Fruit fly (Drosophila melanogaster) whole organism, embryonic: ENCODE measurements around the gene CG33332.

Experiments
- Adf1 ChIP-seq: fragments of 200-800 bp; sonication (Bioruptor generic); IDR thresholded peaks from 2 replicates; pipeline ENCODE4 v1.3.6; 2022; ENCODE audit warnings: missing biosample characterization, missing genetic modification characterization
- Antp ChIP-seq: fragments of 200-800 bp; sonication (Bioruptor generic); optimal IDR thresholded peaks from 3 replicates; lab custom pipeline; 2016; ENCODE audit warnings: missing biosample characterization, missing genetic modification characterization
- C15 ChIP-seq: fragments of 200-800 bp; sonication (Bioruptor generic); IDR thresholded peaks from 3 replicates; pipeline ENCODE4 v1.3.6; 2022; ENCODE audit warnings: missing biosample characterization, missing genetic modification characterization
- CG10267 ChIP-seq: fragments of 200-800 bp; sonication (Bioruptor generic); optimal IDR thresholded peaks from 2 replicates; lab custom pipeline; 2018; ENCODE audit warnings: missing biosample characterization, mild to moderate bottlenecking, missing genetic modification characterization, moderate library complexity
- CG10654 ChIP-seq: fragments of 200-800 bp; sonication (Bioruptor generic); optimal IDR thresholded peaks from 2 replicates; lab custom pipeline; 2016; ENCODE audit warnings: missing biosample characterization, missing genetic modification characterization
- CG11093 ChIP-seq: fragments of 200-800 bp; sonication (Bioruptor generic); IDR thresholded peaks from 3 replicates; pipeline ENCODE4 v1.3.6; 2022; ENCODE audit warnings: missing biosample characterization, missing genetic modification characterization
- CG11504 ChIP-seq: fragments of 200-800 bp; sonication (Bioruptor generic); optimal IDR thresholded peaks from 3 replicates; lab custom pipeline; 2019; ENCODE audit warnings: missing biosample characterization, mild to moderate bottlenecking, missing genetic modification characterization, moderate library complexity
- CG12769 ChIP-seq: fragments of 200-800 bp; sonication (Bioruptor generic); optimal IDR thresholded peaks from 2 replicates; lab custom pipeline; 2019; ENCODE audit warnings: missing biosample characterization, mild to moderate bottlenecking, missing genetic modification characterization, moderate library complexity
- CG13424 ChIP-seq: fragments of 200-800 bp; sonication (Bioruptor generic); optimal IDR thresholded peaks from 2 replicates; lab custom pipeline; 2019; ENCODE audit warnings: missing biosample characterization, mild to moderate bottlenecking, missing genetic modification characterization, moderate library complexity
- CG14667 ChIP-seq: fragments of 200-800 bp; sonication (Bioruptor generic); IDR thresholded peaks from 2 replicates; pipeline ENCODE4 v1.3.6; 2022; ENCODE audit warnings: missing biosample characterization, missing genetic modification characterization
- CG15269 ChIP-seq: fragments of 200-800 bp; sonication (Bioruptor generic); optimal IDR thresholded peaks from 2 replicates; lab custom pipeline; 2018; ENCODE audit warnings: missing biosample characterization, mild to moderate bottlenecking, missing genetic modification characterization, moderate library complexity
- CG15514 ChIP-seq: fragments of 200-800 bp; sonication (Bioruptor generic); optimal IDR thresholded peaks from 3 replicates; lab custom pipeline; 2017; ENCODE audit warnings: missing biosample characterization, missing genetic modification characterization, mild to moderate bottlenecking, moderate library complexity, missing genetic modification reagents
- CG15696 ChIP-seq: fragments of 200-800 bp; sonication (Bioruptor generic); optimal IDR thresholded peaks from 2 replicates; lab custom pipeline; 2019; ENCODE audit warnings: missing biosample characterization, mild to moderate bottlenecking, missing genetic modification characterization, moderate library complexity
- CG17359 ChIP-seq: fragments of 200-800 bp; sonication (Bioruptor generic); optimal IDR thresholded peaks from 3 replicates; lab custom pipeline; 2018; ENCODE audit warnings: missing biosample characterization, mild to moderate bottlenecking, missing genetic modification characterization, moderate library complexity
- CG1792 ChIP-seq: fragments of 200-800 bp; sonication (Bioruptor generic); optimal IDR thresholded peaks from 2 replicates; lab custom pipeline; 2016; ENCODE audit warnings: missing biosample characterization, missing genetic modification characterization
- CG32767 ChIP-seq: fragments of 200-800 bp; sonication (Bioruptor generic); IDR thresholded peaks from 2 replicates; pipeline ENCODE4 v1.3.6; 2022; ENCODE audit warnings: missing biosample characterization, missing genetic modification characterization
- CG43689 ChIP-seq: fragments of 200-800 bp; sonication (Bioruptor generic); IDR thresholded peaks from 2 replicates; pipeline ENCODE4 v1.3.6; 2022; ENCODE audit warnings: missing biosample characterization, missing genetic modification characterization
- CG7357 ChIP-seq: fragments of 200-800 bp; sonication (Bioruptor generic); IDR thresholded peaks from 3 replicates; pipeline ENCODE4 v1.3.6; 2022; ENCODE audit warnings: missing biosample characterization, missing genetic modification characterization
- CG7372 ChIP-seq: fragments of 200-800 bp; sonication (Bioruptor generic); IDR thresholded peaks from 2 replicates; pipeline ENCODE4 v1.3.6; 2022; ENCODE audit warnings: missing biosample characterization, missing genetic modification characterization
- CTCF ChIP-seq: fragments of 200-800 bp; sonication (Bioruptor generic); optimal IDR thresholded peaks from 2 replicates; lab custom pipeline; 2017; ENCODE audit warnings: missing biosample characterization, mild to moderate bottlenecking, missing genetic modification characterization, moderate library complexity
- Chrac-16 ChIP-seq: fragments of 200-800 bp; sonication (Bioruptor generic); optimal IDR thresholded peaks from 3 replicates; lab custom pipeline; 2016; ENCODE audit warnings: missing biosample characterization, missing genetic modification characterization
- CrebB ChIP-seq: fragments of 200-800 bp; sonication (Bioruptor generic); optimal IDR thresholded peaks from 3 replicates; lab custom pipeline; 2018; ENCODE audit warnings: missing biosample characterization, mild to moderate bottlenecking, missing genetic modification characterization
- Dad ChIP-seq: fragments of 200-800 bp; sonication (Bioruptor generic); optimal IDR thresholded peaks from 3 replicates; lab custom pipeline; 2016; ENCODE audit warnings: missing biosample characterization, missing genetic modification characterization
- Dbx ChIP-seq: fragments of 200-800 bp; sonication (Bioruptor generic); IDR thresholded peaks from 3 replicates; pipeline ENCODE4 v1.3.6; 2022; ENCODE audit warnings: missing biosample characterization, missing genetic modification characterization
- Drgx ChIP-seq: fragments of 200-800 bp; sonication (Bioruptor generic); IDR thresholded peaks from 2 replicates; pipeline ENCODE4 v1.3.6; 2022; ENCODE audit warnings: missing biosample characterization, missing genetic modification characterization
- HLH3B ChIP-seq: fragments of 200-800 bp; sonication (Bioruptor generic); IDR thresholded peaks from 2 replicates; pipeline ENCODE4 v1.3.6; 2022; ENCODE audit warnings: missing biosample characterization, missing genetic modification characterization
- Hr3 ChIP-seq: fragments of 200-800 bp; sonication (Bioruptor generic); optimal IDR thresholded peaks from 3 replicates; lab custom pipeline; 2016; ENCODE audit warnings: missing biosample characterization, missing genetic modification characterization
- Kr ChIP-seq: fragments of 200-800 bp; sonication (Bioruptor generic); optimal IDR thresholded peaks from 2 replicates; lab custom pipeline; 2017; ENCODE audit warnings: missing biosample characterization, mild to moderate bottlenecking, missing genetic modification characterization
- NfI ChIP-seq: fragments of 200-800 bp; sonication (Bioruptor generic); optimal IDR thresholded peaks from 3 replicates; lab custom pipeline; 2018; ENCODE audit warnings: missing biosample characterization, mild to moderate bottlenecking, missing genetic modification characterization, moderate library complexity
- Pdp1 ChIP-seq, 2 experiments: fragments of 200-800 bp; sonication (Bioruptor generic); optimal IDR thresholded peaks; 3 replicates each; lab custom pipeline; 2016; ENCODE audit warnings: missing biosample characterization in 2 of 2, missing genetic modification characterization in 2 of 2, mild to moderate bottlenecking in 1 of 2, moderate library complexity in 1 of 2
- Ptx1 ChIP-seq: fragments of 200-800 bp; sonication (Bioruptor generic); IDR thresholded peaks from 2 replicates; pipeline ENCODE4 v1.3.6; 2022; ENCODE audit warnings: missing biosample characterization, missing genetic modification characterization
- Taf1 ChIP-seq: fragments of 200-800 bp; sonication (Bioruptor generic); IDR thresholded peaks from 2 replicates; pipeline ENCODE4 v1.3.6; 2022; ENCODE audit warnings: missing biosample characterization, missing genetic modification characterization
- ase ChIP-seq: fragments of 200-800 bp; sonication (Bioruptor generic); IDR thresholded peaks from 3 replicates; pipeline ENCODE4 v1.3.6; 2022; ENCODE audit warnings: missing biosample characterization, missing genetic modification characterization
- cg ChIP-seq: fragments of 200-800 bp; sonication (Bioruptor generic); optimal IDR thresholded peaks from 3 replicates; lab custom pipeline; 2019; ENCODE audit warnings: missing biosample characterization, mild to moderate bottlenecking, missing genetic modification characterization, moderate library complexity
- gem ChIP-seq: fragments of 200-800 bp; sonication (Bioruptor generic); optimal IDR thresholded peaks from 2 replicates; lab custom pipeline; 2019; ENCODE audit warnings: missing biosample characterization, mild to moderate bottlenecking, missing genetic modification characterization, moderate library complexity
- gfzf ChIP-seq: fragments of 200-800 bp; sonication (Bioruptor generic); optimal IDR thresholded peaks from 2 replicates; lab custom pipeline; 2016; ENCODE audit warnings: missing biosample characterization, mild to moderate bottlenecking, missing genetic modification characterization, moderate library complexity
- ind ChIP-seq: fragments of 200-800 bp; sonication (Bioruptor generic); optimal IDR thresholded peaks from 3 replicates; lab custom pipeline; 2016; ENCODE audit warnings: missing biosample characterization, missing genetic modification characterization
- inv ChIP-seq: fragments of 200-800 bp; sonication (Bioruptor generic); IDR thresholded peaks from 2 replicates; pipeline ENCODE4 v1.3.6; 2022; ENCODE audit warnings: missing biosample characterization, missing genetic modification characterization; ENCODE audit not compliant: partially characterized antibody
- jigr1 ChIP-seq: fragments of 200-800 bp; sonication (Bioruptor generic); IDR thresholded peaks from 3 replicates; pipeline ENCODE4 v1.3.6; 2022; ENCODE audit warnings: missing biosample characterization, missing genetic modification characterization
- lilli ChIP-seq: fragments of 200-800 bp; sonication (Bioruptor generic); optimal IDR thresholded peaks from 3 replicates; lab custom pipeline; 2016; ENCODE audit warnings: missing biosample characterization, missing genetic modification characterization
- lmd ChIP-seq: fragments of 200-800 bp; sonication (Bioruptor generic); IDR thresholded peaks from 2 replicates; pipeline ENCODE4 v1.3.6; 2022; ENCODE audit warnings: missing biosample characterization, missing genetic modification characterization
- oc ChIP-seq: fragments of 200-800 bp; sonication (Bioruptor generic); optimal IDR thresholded peaks from 2 replicates; lab custom pipeline; 2018; ENCODE audit warnings: missing biosample characterization, mild to moderate bottlenecking, missing genetic modification characterization, moderate library complexity
- org-1 ChIP-seq: fragments of 200-800 bp; sonication (Bioruptor generic); optimal IDR thresholded peaks from 2 replicates; lab custom pipeline; 2017; ENCODE audit warnings: missing biosample characterization, missing genetic modification characterization
- pzg ChIP-seq: fragments of 200-800 bp; sonication (Bioruptor generic); optimal IDR thresholded peaks from 3 replicates; lab custom pipeline; 2018; ENCODE audit warnings: missing biosample characterization, mild to moderate bottlenecking, missing genetic modification characterization, moderate library complexity
- tin ChIP-seq: fragments of 200-800 bp; sonication (Bioruptor generic); optimal IDR thresholded peaks from 3 replicates; lab custom pipeline; 2016; ENCODE audit warnings: missing biosample characterization, missing genetic modification characterization
- toy ChIP-seq: fragments of 200-800 bp; sonication (Bioruptor generic); IDR thresholded peaks from 2 replicates; pipeline ENCODE4 v1.3.6; 2022; ENCODE audit warnings: missing biosample characterization, missing genetic modification characterization
- ttk ChIP-seq: fragments of 200-800 bp; sonication (Bioruptor generic); IDR thresholded peaks from 2 replicates; pipeline ENCODE4 v2.1.2; 2022; ENCODE audit warnings: missing biosample characterization, missing genetic modification characterization
- tup ChIP-seq: fragments of 200-800 bp; sonication (Bioruptor generic); optimal IDR thresholded peaks from 2 replicates; lab custom pipeline; 2016; ENCODE audit warnings: missing biosample characterization, mild to moderate bottlenecking, missing genetic modification characterization, moderate library complexity
- tx ChIP-seq: fragments of 200-800 bp; sonication (Bioruptor generic); optimal IDR thresholded peaks from 2 replicates; lab custom pipeline; 2016; ENCODE audit warnings: missing biosample characterization, missing genetic modification characterization
- wor ChIP-seq: fragments of 200-800 bp; sonication (Bioruptor generic); IDR thresholded peaks from 2 replicates; pipeline ENCODE4 v1.3.6; 2022; ENCODE audit warnings: missing biosample characterization, missing genetic modification characterization
- z ChIP-seq: fragments of 200-800 bp; sonication (Bioruptor generic); IDR thresholded peaks from 3 replicates; pipeline ENCODE4 v1.3.6; 2022; ENCODE audit warnings: missing biosample characterization, missing genetic modification characterization
- zfh1 ChIP-seq: fragments of 200-800 bp; sonication (Bioruptor generic); IDR thresholded peaks from 3 replicates; pipeline ENCODE4 v1.3.6; 2022; ENCODE audit warnings: missing biosample characterization, missing genetic modification characterization

The CG33332 gene

DNA sequence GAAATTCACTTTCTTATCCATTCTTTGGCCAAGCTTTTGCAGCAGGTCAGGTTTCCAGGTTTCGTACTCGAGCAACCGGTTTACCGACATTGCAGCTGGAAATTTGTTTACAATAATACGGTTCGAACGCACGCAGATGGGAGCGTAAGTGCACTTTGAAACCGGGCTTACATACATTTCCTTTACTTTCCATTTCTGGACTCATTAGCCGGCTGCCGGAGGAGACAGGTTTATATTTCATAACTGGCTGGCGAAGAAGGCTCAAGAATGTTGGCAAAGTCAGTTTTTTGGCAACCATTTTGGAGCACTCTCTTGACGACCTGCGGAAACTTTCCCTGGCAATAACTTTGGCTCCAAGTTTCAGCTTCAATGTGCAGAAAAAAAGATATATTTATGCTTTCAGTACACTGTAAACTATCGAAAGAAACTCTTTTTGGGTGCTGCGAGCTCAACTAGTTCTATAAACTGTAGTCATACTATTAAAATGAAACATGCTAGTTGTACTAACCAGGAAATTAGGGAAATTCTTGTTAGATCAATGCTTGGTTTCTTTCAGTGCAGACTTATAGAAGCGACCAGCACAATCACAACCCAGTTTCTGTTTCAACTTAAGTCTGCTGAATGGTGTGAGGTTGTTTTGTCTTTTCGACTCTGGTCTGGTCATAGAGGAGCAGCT lies 39.2 kb upstream of the CG33332 start:
- TF ChIP-seq toy (no peak), Hr3 (GFP tag; lab: Kevin White, UChicago) (no peak), Adf1 (no peak), NfI (GFP tag; lab: Kevin White, UChicago) (no peak), CG1792 (GFP tag; lab: Kevin White, UChicago) (no peak), lmd (GFP tag; lab: Robert Waterston, UW) (peak; percentile 14; the same call in 1 of the 2 replicates), Ptx1 (GFP tag; lab: Robert Waterston, UW) (peak; percentile 31; the same call in 1 of the 2 replicates), ttk (GFP tag; lab: Robert Waterston, UW) (0 out of 2 replicates have a peak, but pooled peaks have one; percentile 37), Taf1 (GFP tag; lab: Robert Waterston, UW) (no peak), HLH3B (GFP tag; lab: Robert Waterston, UW) (no peak), CG10654 (GFP tag; lab: Kevin White, UChicago) (no peak), CG15514 (GFP tag; lab: Kevin White, UChicago) (no peak), CG32767 (GFP tag; lab: Robert Waterston, UW) (no peak), inv (GFP tag; lab: Robert Waterston, UW) (no peak), Drgx (GFP tag; lab: Robert Waterston, UW) (peak; percentile 78), CTCF (no peak), CrebB (tag; lab: Kevin White, UChicago) (no peak), CG14667 (GFP tag; lab: Robert Waterston, UW) (no peak), CG7372 (GFP tag; lab: Robert Waterston, UW) (no peak), gem (tag; lab: Kevin White, UChicago) (peak; percentile 22), CG13424 (tag; lab: Kevin White, UChicago) (no peak), org-1 (GFP tag; lab: Kevin White, UChicago) (no peak), tx (GFP tag; lab: Kevin White, UChicago) (no peak), Antp (no peak), zfh1 (GFP tag; lab: Robert Waterston, UW) (no peak), CG10267 (tag; lab: Kevin White, UChicago) (no peak), Pdp1 (GFP tag; optimal IDR thresholded peaks at IDR 0.05; lab: Kevin White, UChicago) (no peak), wor (0 out of 2 replicates have a peak, but pooled peaks have one; percentile 14), ase (GFP tag; lab: Robert Waterston, UW) (0 out of 3 replicates have a peak, but pooled peaks have one; percentile 9), jigr1 (GFP tag; lab: Robert Waterston, UW) (no peak), tup (GFP tag; lab: Kevin White, UChicago) (no peak), CG11504 (tag; lab: Kevin White, UChicago) (peak; percentile 8), C15 (GFP tag; lab: Robert Waterston, UW) (no peak), CG43689 (GFP tag; lab: Robert Waterston, UW) (no peak), z (GFP tag; lab: Robert Waterston, UW) (no peak), gfzf (GFP tag; lab: Kevin White, UChicago) (no peak), oc (no peak), CG12769 (tag; lab: Kevin White, UChicago) (no peak), Chrac-16 (no peak), CG11093 (GFP tag; lab: Robert Waterston, UW) (no peak), cg (GFP tag; lab: Kevin White, UChicago) (no peak), Kr (no peak), CG15696 (no peak), ind (GFP tag; lab: Kevin White, UChicago) (no peak), lilli (no peak), CG7357 (GFP tag; lab: Robert Waterston, UW) (no peak), Dbx (no peak), CG15269 (tag; lab: Kevin White, UChicago) (no peak), CG17359 (no peak), pzg (GFP tag; lab: Kevin White, UChicago) (no peak), Dad (GFP tag; lab: Kevin White, UChicago) (no peak), tin (GFP tag; lab: Kevin White, UChicago) (no peak)
